Fruit fly (Drosophila melanogaster) whole organism, embryonic: ENCODE measurements around the gene CG1440.

Experiments used
- ATbp ChIP-seq: fragments of 200-800 bp; sonication (Bioruptor generic); optimal IDR thresholded peaks from 2 replicates; lab custom pipeline; 2017; ENCODE audit warnings: missing biosample characterization, mild to moderate bottlenecking, missing genetic modification characterization, missing genetic modification reagents
- Abd-B ChIP-seq: fragments of 200-800 bp; sonication (Bioruptor generic); optimal IDR thresholded peaks from 2 replicates; lab custom pipeline; 2018; ENCODE audit warnings: missing biosample characterization, mild to moderate bottlenecking, missing genetic modification characterization, moderate library complexity
- Adf1 ChIP-seq: fragments of 200-800 bp; sonication (Bioruptor generic); IDR thresholded peaks from 2 replicates; pipeline ENCODE4 v1.3.6; 2022; ENCODE audit warnings: missing biosample characterization, missing genetic modification characterization
- Asciz ChIP-seq: fragments of 200-800 bp; sonication (Bioruptor generic); optimal IDR thresholded peaks from 2 replicates; lab custom pipeline; 2017; ENCODE audit warnings: missing biosample characterization, mild to moderate bottlenecking, missing genetic modification characterization, missing genetic modification reagents
- CG11085 ChIP-seq: fragments of 200-800 bp; sonication (Bioruptor generic); IDR thresholded peaks from 2 replicates; pipeline ENCODE4 v1.3.6; 2022; ENCODE audit warnings: missing biosample characterization, missing genetic modification characterization
- CG12219 ChIP-seq: fragments of 200-800 bp; sonication (Bioruptor generic); optimal IDR thresholded peaks from 3 replicates; lab custom pipeline; 2018; ENCODE audit warnings: missing biosample characterization, mild to moderate bottlenecking, missing genetic modification characterization
- CG14710 ChIP-seq: fragments of 200-800 bp; sonication (Bioruptor generic); optimal IDR thresholded peaks from 3 replicates; lab custom pipeline; 2019; ENCODE audit warnings: missing biosample characterization, mild to moderate bottlenecking, missing genetic modification characterization, moderate library complexity
- CG1529 ChIP-seq: fragments of 200-800 bp; sonication (Bioruptor generic); optimal IDR thresholded peaks from 3 replicates; lab custom pipeline; 2018; ENCODE audit warnings: missing biosample characterization, missing genetic modification characterization
- CG17385 ChIP-seq: fragments of 200-800 bp; sonication (Bioruptor generic); optimal IDR thresholded peaks from 3 replicates; lab custom pipeline; 2018; ENCODE audit warnings: missing biosample characterization, mild to moderate bottlenecking, missing genetic modification characterization
- CG2116 ChIP-seq: fragments of 200-800 bp; sonication (Bioruptor generic); optimal IDR thresholded peaks from 3 replicates; lab custom pipeline; 2018; ENCODE audit warnings: missing biosample characterization, mild to moderate bottlenecking, missing genetic modification characterization
- CG32772 ChIP-seq: fragments of 200-800 bp; sonication (Bioruptor generic); IDR thresholded peaks from 2 replicates; pipeline ENCODE4 v1.3.6; 2022; ENCODE audit warnings: missing biosample characterization, missing genetic modification characterization
- CG33213 ChIP-seq: fragments of 200-800 bp; sonication (Bioruptor generic); optimal IDR thresholded peaks from 3 replicates; lab custom pipeline; 2016; ENCODE audit warnings: missing biosample characterization, missing genetic modification characterization
- CG34224 ChIP-seq: fragments of 200-800 bp; sonication (Bioruptor generic); IDR thresholded peaks from 3 replicates; pipeline ENCODE4 v1.3.6; 2022; ENCODE audit warnings: missing biosample characterization, missing genetic modification characterization; ENCODE audit not compliant: partially characterized antibody
- CG4328 ChIP-seq: fragments of 200-800 bp; sonication (Bioruptor generic); optimal IDR thresholded peaks from 3 replicates; lab custom pipeline; 2017; ENCODE audit warnings: missing biosample characterization, missing genetic modification reagents, missing genetic modification characterization
- CG4424 ChIP-seq: fragments of 200-800 bp; sonication (Bioruptor generic); optimal IDR thresholded peaks from 3 replicates; lab custom pipeline; 2016; ENCODE audit warnings: missing biosample characterization, missing genetic modification characterization
- CG8944 ChIP-seq: fragments of 200-800 bp; sonication (Bioruptor generic); optimal IDR thresholded peaks from 3 replicates; lab custom pipeline; 2016; ENCODE audit warnings: missing biosample characterization, missing genetic modification characterization
- CG9727 ChIP-seq: fragments of 200-800 bp; sonication (Bioruptor generic); optimal IDR thresholded peaks from 3 replicates; lab custom pipeline; 2017; ENCODE audit warnings: missing biosample characterization, mild to moderate bottlenecking, missing genetic modification characterization
- Dek ChIP-seq: fragments of 200-800 bp; sonication (Bioruptor generic); optimal IDR thresholded peaks from 3 replicates; lab custom pipeline; 2019; ENCODE audit warnings: missing biosample characterization, mild to moderate bottlenecking, missing genetic modification characterization, moderate library complexity
- Dll ChIP-seq: fragments of 200-800 bp; sonication (Bioruptor generic); IDR thresholded peaks from 4 replicates; pipeline ENCODE4 v1.3.6; 2022; ENCODE audit warnings: missing biosample characterization, missing genetic modification characterization; ENCODE audit not compliant: partially characterized antibody
- Doc2 ChIP-seq: fragments of 200-800 bp; sonication (Bioruptor generic); IDR thresholded peaks from 2 replicates; pipeline ENCODE4 v1.3.6; 2022; ENCODE audit warnings: missing biosample characterization, missing genetic modification characterization
- E2f2 ChIP-seq: fragments of 200-800 bp; sonication (Bioruptor generic); IDR thresholded peaks from 2 replicates; pipeline ENCODE4 v1.3.6; 2022; ENCODE audit warnings: missing biosample characterization, missing genetic modification characterization
- Ets97D ChIP-seq: fragments of 200-800 bp; sonication (Bioruptor generic); optimal IDR thresholded peaks from 3 replicates; lab custom pipeline; 2016; ENCODE audit warnings: missing biosample characterization, missing genetic modification characterization
- HLHmδ ChIP-seq: fragments of 200-800 bp; sonication (Bioruptor generic); optimal IDR thresholded peaks from 2 replicates; lab custom pipeline; 2018; ENCODE audit warnings: missing biosample characterization, mild to moderate bottlenecking, missing genetic modification characterization, moderate library complexity
- Hr39 ChIP-seq: fragments of >200 bp; optimal IDR thresholded peaks from 2 replicates; lab custom pipeline; 2017
- Mad ChIP-seq: fragments of 200-800 bp; sonication (Bioruptor generic); optimal IDR thresholded peaks from 2 replicates; lab custom pipeline; 2016; ENCODE audit warnings: missing biosample characterization, missing genetic modification characterization
- Max ChIP-seq: fragments of 200-800 bp; sonication (Bioruptor generic); optimal IDR thresholded peaks from 2 replicates; lab custom pipeline; 2016; ENCODE audit warnings: missing biosample characterization, mild to moderate bottlenecking, missing genetic modification characterization
- PHDP ChIP-seq: fragments of 200-800 bp; sonication (Bioruptor generic); optimal IDR thresholded peaks from 3 replicates; lab custom pipeline; 2018; ENCODE audit warnings: missing biosample characterization, mild to moderate bottlenecking, missing genetic modification characterization, moderate library complexity
- Six4 ChIP-seq: fragments of 200-800 bp; sonication (Bioruptor generic); optimal IDR thresholded peaks from 2 replicates; lab custom pipeline; 2016; ENCODE audit warnings: missing biosample characterization, missing genetic modification characterization
- Sox102F ChIP-seq: fragments of 200-800 bp; sonication (Bioruptor generic); optimal IDR thresholded peaks from 2 replicates; lab custom pipeline; 2018; ENCODE audit warnings: missing biosample characterization, mild to moderate bottlenecking, missing genetic modification characterization, moderate library complexity
- Xrp1 ChIP-seq: fragments of 200-800 bp; sonication (Bioruptor generic); IDR thresholded peaks from 2 replicates; pipeline ENCODE4 v1.3.6; 2022; ENCODE audit warnings: missing biosample characterization, missing genetic modification characterization
- caup ChIP-seq: fragments of 200-800 bp; sonication (Bioruptor generic); optimal IDR thresholded peaks from 3 replicates; lab custom pipeline; 2017; ENCODE audit warnings: missing biosample characterization, mild to moderate bottlenecking, missing genetic modification characterization, moderate library complexity; ENCODE audit not compliant: severe bottlenecking
- crp ChIP-seq, 2 experiments: fragments of 200-800 bp; sonication (Bioruptor generic); optimal IDR thresholded peaks; 2 replicates in 1 of 2; 3 replicates in 1 of 2; lab custom pipeline; 2017; ENCODE audit warnings: missing biosample characterization in 2 of 2, missing genetic modification characterization in 2 of 2, mild to moderate bottlenecking in 1 of 2, moderate library complexity in 1 of 2
- dpn ChIP-seq, 2 experiments: fragments of 200-800 bp; sonication (Bioruptor generic); optimal IDR thresholded peaks; 3 replicates each; lab custom pipeline; 2016; ENCODE audit warnings: missing biosample characterization in 2 of 2, missing genetic modification characterization in 2 of 2
- esg ChIP-seq: fragments of 200-800 bp; sonication (Bioruptor generic); conservative IDR thresholded peaks from 2 replicates; pipeline ENCODE4 v1.3.6; 2022; ENCODE audit warnings: missing biosample characterization, missing genetic modification characterization
- exex ChIP-seq: fragments of 200-800 bp; sonication (Bioruptor generic); optimal IDR thresholded peaks from 4 replicates; lab custom pipeline; 2018; ENCODE audit warnings: missing biosample characterization, mild to moderate bottlenecking, missing genetic modification characterization, moderate library complexity
- gcm2 ChIP-seq: fragments of 200-800 bp; sonication (Bioruptor generic); optimal IDR thresholded peaks from 2 replicates; lab custom pipeline; 2016; ENCODE audit warnings: missing biosample characterization, missing genetic modification characterization
- her ChIP-seq: fragments of 200-800 bp; sonication (Bioruptor generic); optimal IDR thresholded peaks from 2 replicates; lab custom pipeline; 2016; ENCODE audit warnings: missing biosample characterization, missing genetic modification characterization
- inv ChIP-seq: fragments of 200-800 bp; sonication (Bioruptor generic); IDR thresholded peaks from 2 replicates; pipeline ENCODE4 v1.3.6; 2022; ENCODE audit warnings: missing biosample characterization, missing genetic modification characterization; ENCODE audit not compliant: partially characterized antibody
- onecut ChIP-seq: fragments of 200-800 bp; sonication (Bioruptor generic); IDR thresholded peaks from 2 replicates; pipeline ENCODE4 v1.3.6; 2022; ENCODE audit warnings: missing biosample characterization, missing genetic modification characterization
- pfk ChIP-seq: fragments of 200-800 bp; sonication (Bioruptor generic); optimal IDR thresholded peaks from 2 replicates; lab custom pipeline; 2018; ENCODE audit warnings: missing biosample characterization, mild to moderate bottlenecking, missing genetic modification characterization, moderate library complexity
- pnt ChIP-seq: fragments of 200-800 bp; sonication (Bioruptor generic); optimal IDR thresholded peaks from 3 replicates; lab custom pipeline; 2016; ENCODE audit warnings: missing biosample characterization, missing genetic modification characterization
- pum ChIP-seq: fragments of 200-800 bp; sonication (Bioruptor generic); optimal IDR thresholded peaks from 2 replicates; lab custom pipeline; 2016; ENCODE audit warnings: missing biosample characterization, missing genetic modification characterization
- row ChIP-seq: fragments of 200-800 bp; sonication (Bioruptor generic); IDR thresholded peaks from 3 replicates; pipeline ENCODE4 v1.3.6; 2022; ENCODE audit warnings: missing biosample characterization, missing genetic modification characterization
- seq ChIP-seq: fragments of 200-800 bp; sonication (Bioruptor generic); IDR thresholded peaks from 2 replicates; pipeline ENCODE4 v1.3.6; 2022; ENCODE audit warnings: missing biosample characterization, missing genetic modification characterization
- sima ChIP-seq: fragments of 200-800 bp; sonication (Bioruptor generic); optimal IDR thresholded peaks from 2 replicates; lab custom pipeline; 2016; ENCODE audit warnings: missing biosample characterization, missing genetic modification characterization
- sisA ChIP-seq: fragments of 200-800 bp; sonication (Bioruptor generic); IDR thresholded peaks from 2 replicates; pipeline ENCODE4 v1.3.6; 2022; ENCODE audit warnings: missing biosample characterization, missing genetic modification characterization
- sqz ChIP-seq: fragments of 200-800 bp; sonication (Bioruptor generic); optimal IDR thresholded peaks from 3 replicates; lab custom pipeline; 2018; ENCODE audit warnings: missing biosample characterization, mild to moderate bottlenecking, missing genetic modification characterization
- sr ChIP-seq: fragments of 200-800 bp; sonication (Bioruptor generic); IDR thresholded peaks from 3 replicates; pipeline ENCODE4 v1.3.6; 2022; ENCODE audit warnings: missing biosample characterization, missing genetic modification characterization
- vvl ChIP-seq: fragments of 200-800 bp; sonication (Bioruptor generic); IDR thresholded peaks from 2 replicates; pipeline ENCODE4 v1.3.6; 2022; ENCODE audit warnings: missing biosample characterization, missing genetic modification characterization
- wek ChIP-seq: fragments of 200-800 bp; sonication (Bioruptor generic); optimal IDR thresholded peaks from 3 replicates; lab custom pipeline; 2018; ENCODE audit warnings: missing biosample characterization, mild to moderate bottlenecking, missing genetic modification characterization, moderate library complexity

The CG1440 gene

dm6 chrX:8455019-8455555 lies 18.2 kb downstream of the CG1440 start, which contains the start of gene org-1 (continued):
- TF ChIP-seq CG8944 (GFP tag; lab: Kevin White, UChicago) (peak; percentile 86), pum (GFP tag; lab: Kevin White, UChicago) (peak; percentile 89), CG34224 (no peak), HLHmδ (GFP tag; lab: Kevin White, UChicago) (peak; percentile 7), Xrp1 (GFP tag; lab: Robert Waterston, UW) (peak; percentile 98), Mad (GFP tag; lab: Kevin White, UChicago) (peak; percentile 79), Abd-B (GFP tag; lab: Kevin White, UChicago) (peak; percentile 94), row (GFP tag; lab: Robert Waterston, UW) (peak; percentile 99), sisA (GFP tag; lab: Robert Waterston, UW) (peak; percentile 98), CG2116 (GFP tag; lab: Kevin White, UChicago) (peak; percentile 52), sr (GFP tag; lab: Robert Waterston, UW) (peak; percentile 74; the same call in 2 of the 3 replicates), Sox102F (GFP tag; lab: Kevin White, UChicago) (peak; percentile 96), Dek (tag; lab: Kevin White, UChicago) (peak; percentile 91), sima (peak; percentile 10), pfk (GFP tag; lab: Kevin White, UChicago) (peak; percentile 22), CG14710 (tag; lab: Kevin White, UChicago) (peak; percentile 95), CG17385 (GFP tag; lab: Kevin White, UChicago) (peak; percentile 90), Six4 (GFP tag; lab: Kevin White, UChicago) (peak; percentile 93), CG32772 (GFP tag; lab: Robert Waterston, UW) (peak; percentile 98), ATbp (GFP tag; lab: Kevin White, UChicago) (peak; percentile 91), vvl (GFP tag; lab: Robert Waterston, UW) (peak; percentile 99), Hr39 (lab: Kevin White, UChicago) (peak; percentile 30), crp (GFP tag; optimal IDR thresholded peaks at IDR 0.05; lab: Kevin White, UChicago) (peak in 1 of 2 experiments; percentile 59), Doc2 (peak; percentile 86), E2f2 (GFP tag; lab: Robert Waterston, UW) (peak; percentile 80), dpn (GFP tag; optimal IDR thresholded peaks at IDR 0.05; lab: Kevin White, UChicago) (peak; percentile 89 to 95), CG4424 (GFP tag; lab: Kevin White, UChicago) (peak; percentile 97), Max (GFP tag; lab: Kevin White, UChicago) (peak; percentile 80), Dll (GFP tag; lab: Robert Waterston, UW) (no peak), Ets97D (GFP tag; lab: Kevin White, UChicago) (peak; percentile 57), exex (tag; lab: Kevin White, UChicago) (peak; percentile 58), CG1529 (GFP tag; lab: Kevin White, UChicago) (peak; percentile 94), Asciz (peak; percentile 89), CG4328 (GFP tag; lab: Kevin White, UChicago) (peak; percentile 88), CG33213 (GFP tag; lab: Kevin White, UChicago) (peak; percentile 64), her (GFP tag; lab: Kevin White, UChicago) (peak; percentile 22), caup (GFP tag; lab: Kevin White, UChicago) (peak; percentile 89), seq (GFP tag; lab: Robert Waterston, UW) (peak; percentile 97), CG12219 (GFP tag; lab: Kevin White, UChicago) (peak; percentile 95), pnt (GFP tag; lab: Kevin White, UChicago) (peak; percentile 92), CG11085 (GFP tag; lab: Robert Waterston, UW) (peak; percentile 93), PHDP (peak; percentile 94), CG9727 (GFP tag; lab: Kevin White, UChicago) (peak; percentile 97), inv (GFP tag; lab: Robert Waterston, UW) (peak; percentile 24; the same call in 1 of the 2 replicates), onecut (GFP tag; lab: Robert Waterston, UW) (peak; percentile 93), Adf1 (GFP tag; lab: Robert Waterston, UW) (peak; percentile 69), gcm2 (GFP tag; lab: Kevin White, UChicago) (peak; percentile 76), wek (peak; percentile 74), esg (peak; percentile 97), sqz (GFP tag; lab: Kevin White, UChicago) (peak; percentile 96)
